Worm (Caenorhabditis elegans) whole organism, L1 larva: ENCODE results near the gene cid-1.

Experiments used
- C04F5.9 ChIP-seq: sonication (generic microtip); optimal IDR thresholded peaks from 2 replicates; lab custom pipeline; 2016; ENCODE audit warnings: missing genetic modification characterization, missing compliant biosample characterization
- C34B4.2 ChIP-seq: sonication (generic microtip); optimal IDR thresholded peaks from 2 replicates; lab custom pipeline; 2017; ENCODE audit warnings: mild to moderate bottlenecking, missing genetic modification characterization, missing compliant biosample characterization
- alr-1 ChIP-seq: fragments of 200-800 bp; sonication (Bioruptor generic); optimal IDR thresholded peaks from 2 replicates; lab custom pipeline; 2018; ENCODE audit warnings: borderline replicate concordance, mild to moderate bottlenecking, missing genetic modification characterization, missing compliant biosample characterization
- ama-1 ChIP-seq: fragments of 150-350 bp; optimal IDR thresholded peaks from 2 replicates; lab custom pipeline; 2014
- blmp-1 ChIP-seq: fragments of 150-350 bp; optimal IDR thresholded peaks from 2 replicates; lab custom pipeline; 2014; ENCODE audit warnings: missing biosample characterization, missing genetic modification characterization
- ceh-63 ChIP-seq: fragments of 200-800 bp; sonication (Bioruptor generic); optimal IDR thresholded peaks from 2 replicates; lab custom pipeline; 2018; ENCODE audit warnings: mild to moderate bottlenecking, missing genetic modification characterization, missing compliant biosample characterization
- ceh-8 ChIP-seq: fragments of 200-800 bp; sonication (Bioruptor generic); optimal IDR thresholded peaks from 2 replicates; lab custom pipeline; 2018; ENCODE audit warnings: mild to moderate bottlenecking, missing genetic modification characterization, moderate library complexity, missing compliant biosample characterization
- ceh-82 ChIP-seq, 3 experiments: fragments of 150-350 bp in 1 of 3; sonication (generic microtip) in 2 of 3; optimal IDR thresholded peaks; 2 replicates each; lab custom pipeline; 2014 to 2017; ENCODE audit warnings: missing biosample characterization in 3 of 3, missing genetic modification characterization in 3 of 3
- dpl-1 ChIP-seq, 3 experiments: fragments of 150-350 bp in 2 of 3; sonication (generic microtip) in 1 of 3; optimal IDR thresholded peaks; 2 replicates each; lab custom pipeline; 2014 to 2017; ENCODE audit warnings: missing biosample characterization in 3 of 3, missing genetic modification characterization in 3 of 3, missing genetic modification reagents in 3 of 3
- dsc-1 ChIP-seq: sonication (generic microtip); optimal IDR thresholded peaks from 2 replicates; lab custom pipeline; 2016; ENCODE audit warnings: mild to moderate bottlenecking, missing genetic modification characterization, missing compliant biosample characterization
- efl-1 ChIP-seq, 4 experiments: fragments of 150-350 bp; optimal IDR thresholded peaks in 3 of 4; peaks in 1 of 4; 1 replicate in 1 of 4; 2 replicates in 3 of 4; lab custom pipeline; 2014; ENCODE audit warnings: missing biosample characterization in 2 of 4, missing genetic modification characterization in 2 of 4, missing genetic modification reagents in 2 of 4
- efl-3 ChIP-seq: fragments of 200-800 bp; sonication (Bioruptor generic); optimal IDR thresholded peaks from 2 replicates; lab custom pipeline; 2018; ENCODE audit warnings: mild to moderate bottlenecking, missing genetic modification characterization, missing compliant biosample characterization
- egl-13 ChIP-seq: sonication (generic microtip); optimal IDR thresholded peaks from 2 replicates; lab custom pipeline; 2016; ENCODE audit warnings: missing genotype, missing genetic modification reagents, missing genetic modification characterization, missing compliant biosample characterization
- egl-27 ChIP-seq, 2 experiments: fragments of 150-350 bp in 1 of 2; sonication (generic microtip); optimal IDR thresholded peaks; 3 replicates each; lab custom pipeline; 2017 to 2018; ENCODE audit warnings: missing biosample characterization in 2 of 2, missing genetic modification characterization in 2 of 2, missing genetic modification reagents in 2 of 2
- elt-2 ChIP-seq: sonication (generic microtip); optimal IDR thresholded peaks from 2 replicates; lab custom pipeline; 2016; ENCODE audit warnings: missing genetic modification characterization, mild to moderate bottlenecking, inconsistent platforms, missing compliant biosample characterization, missing genetic modification reagents
- fkh-10 ChIP-seq: sonication (generic microtip); optimal IDR thresholded peaks from 2 replicates; lab custom pipeline; 2017; ENCODE audit warnings: missing biosample characterization, missing genetic modification reagents, missing genetic modification characterization
- fkh-8 ChIP-seq: sonication (generic microtip); optimal IDR thresholded peaks from 2 replicates; lab custom pipeline; 2016; ENCODE audit warnings: mild to moderate bottlenecking, missing genetic modification characterization, missing compliant biosample characterization
- fos-1 ChIP-seq: fragments of 150-350 bp; optimal IDR thresholded peaks from 2 replicates; lab custom pipeline; 2014; ENCODE audit warnings: missing biosample characterization, missing genetic modification characterization
- grh-1 ChIP-seq: fragments of 200-800 bp; sonication (Bioruptor generic); IDR thresholded peaks from 2 replicates; pipeline ENCODE4 v1.3.6; 2022; ENCODE audit warnings: missing genetic modification reagents, missing genetic modification characterization, missing compliant biosample characterization
- lin-14 ChIP-seq: fragments of 200-800 bp; sonication (Bioruptor generic); optimal IDR thresholded peaks from 2 replicates; lab custom pipeline; 2018; ENCODE audit warnings: mild to moderate bottlenecking, missing genetic modification characterization, moderate library complexity, missing compliant biosample characterization
- lin-39 ChIP-seq: fragments of 150-350 bp; optimal IDR thresholded peaks from 2 replicates; lab custom pipeline; 2014; ENCODE audit warnings: missing biosample characterization, missing genetic modification reagents, missing genetic modification characterization
- mdl-1 ChIP-seq, 2 experiments: fragments of 150-350 bp; optimal IDR thresholded peaks; 2 replicates each; lab custom pipeline; 2014 to 2017; ENCODE audit warnings: missing biosample characterization in 2 of 2, missing genetic modification characterization in 2 of 2, inconsistent platforms in 1 of 2
- nhr-28 ChIP-seq: fragments of 150-350 bp; optimal IDR thresholded peaks from 2 replicates; lab custom pipeline; 2014; ENCODE audit warnings: missing biosample characterization, missing genetic modification characterization
- nhr-90 ChIP-seq: sonication (generic microtip); optimal IDR thresholded peaks from 2 replicates; lab custom pipeline; 2016; ENCODE audit warnings: mild to moderate bottlenecking, missing genetic modification characterization, missing compliant biosample characterization; ENCODE audit not compliant: poor library complexity
- pag-3 ChIP-seq: sonication (generic microtip); optimal IDR thresholded peaks from 2 replicates; lab custom pipeline; 2017; ENCODE audit warnings: missing genetic modification characterization, mild to moderate bottlenecking, missing compliant biosample characterization, antibody characterized with exemption, borderline replicate concordance; ENCODE audit not compliant: insufficient read depth
- pqm-1 ChIP-seq: sonication (generic microtip); optimal IDR thresholded peaks from 3 replicates; lab custom pipeline; 2017; ENCODE audit warnings: missing biosample characterization, missing genetic modification characterization
- rnt-1 ChIP-seq: sonication (generic microtip); optimal IDR thresholded peaks from 2 replicates; lab custom pipeline; 2016; ENCODE audit warnings: mild to moderate bottlenecking, missing genetic modification characterization, moderate library complexity, missing compliant biosample characterization
- snpc-4 ChIP-seq: fragments of 150-350 bp; optimal IDR thresholded peaks from 2 replicates; lab custom pipeline; 2014; ENCODE audit warnings: missing biosample characterization, missing genetic modification characterization
- swsn-7 ChIP-seq: sonication (generic microtip); optimal IDR thresholded peaks from 2 replicates; lab custom pipeline; 2016; ENCODE audit warnings: missing genetic modification characterization, missing compliant biosample characterization
- unc-62 ChIP-seq: fragments of 150-350 bp; optimal IDR thresholded peaks from 2 replicates; lab custom pipeline; 2014; ENCODE audit warnings: missing biosample characterization, missing genetic modification reagents, missing genetic modification characterization
- unc-98 ChIP-seq: fragments of 200-800 bp; sonication (Bioruptor generic); IDR thresholded peaks from 2 replicates; pipeline ENCODE4 v1.3.6; 2022; ENCODE audit warnings: missing genetic modification characterization, missing compliant biosample characterization
- vab-15 ChIP-seq: sonication (generic microtip); optimal IDR thresholded peaks from 2 replicates; lab custom pipeline; 2017; ENCODE audit warnings: missing genotype, mild to moderate bottlenecking, missing genetic modification characterization, missing compliant biosample characterization
- zip-4 ChIP-seq: fragments of 200-800 bp; sonication (Bioruptor generic); optimal IDR thresholded peaks from 2 replicates; lab custom pipeline; 2018; ENCODE audit warnings: mild to moderate bottlenecking, missing genetic modification characterization, moderate library complexity, missing compliant biosample characterization
- ztf-11 ChIP-seq, 2 experiments: sonication (generic microtip); optimal IDR thresholded peaks; 2 replicates each; lab custom pipeline; 2016 to 2017; ENCODE audit warnings: missing genetic modification characterization in 2 of 2, missing biosample characterization in 1 of 2, missing compliant biosample characterization in 1 of 2

Gene cid-1

DNA sequence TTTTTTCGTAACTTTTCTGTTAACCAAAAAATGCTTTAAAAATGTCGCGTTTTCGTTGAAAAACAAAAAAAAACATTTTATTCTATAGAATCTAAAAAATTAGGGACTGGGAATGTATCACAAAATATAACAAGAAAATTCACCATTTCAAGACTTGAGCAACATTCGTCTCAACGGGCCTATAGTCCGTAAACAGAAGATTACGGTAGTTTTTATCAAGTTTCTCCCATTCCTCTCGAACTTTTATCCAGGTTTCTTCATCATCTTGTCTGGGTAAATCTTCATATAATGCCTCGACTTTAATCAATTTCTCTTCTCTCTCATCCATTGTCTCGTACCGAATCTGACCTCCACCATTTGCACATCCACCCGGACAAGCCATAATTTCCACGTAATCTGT, 18.3 kb upstream of the cid-1 start:
- TF ChIP-seq pqm-1 (tag; lab: Kevin White, UChicago) (no peak), grh-1 (no peak), C34B4.2 (tag; lab: Kevin White, UChicago) (no peak), alr-1 (no peak), unc-98 (GFP tag; lab: Robert Waterston, UW) (no peak), egl-27 (tag; optimal IDR thresholded peaks at IDR 0.05; lab: Kevin White, UChicago) (no peak), ceh-82 (tag; optimal IDR thresholded peaks at IDR 0.05; lab: Kevin White, UChicago) (no peak), efl-1 (optimal IDR thresholded peaks at IDR 0.05; lab: Kevin White, UChicago) (no peak), efl-1 (GFP tag; optimal IDR thresholded peaks at IDR 0.05 in 1 of 2; lab: Kevin White, UChicago) (no peak), elt-2 (no peak)

DNA sequence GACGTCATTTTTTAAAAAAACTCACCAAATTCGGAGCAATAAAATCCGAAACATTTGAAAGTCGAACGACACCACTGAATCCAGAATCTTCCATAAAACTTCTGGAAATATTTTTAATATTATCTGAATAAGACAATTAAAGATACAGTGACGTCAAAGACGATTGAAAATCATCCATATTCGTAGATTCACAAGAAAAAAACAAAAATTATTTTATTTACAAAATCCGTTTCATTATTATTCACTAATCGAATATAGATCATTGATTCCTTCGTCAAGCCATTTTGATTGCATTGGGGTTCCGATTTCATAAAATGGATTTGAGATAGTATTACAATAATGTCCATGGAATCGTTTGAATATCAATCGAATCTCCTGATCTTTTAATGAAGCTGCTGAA, 15.0 kb upstream of the cid-1 start, which contains the start of gene oxy-4:
oxy-4 (minus strand) TSS at position 101 of the 400 bp plus-strand sequence.
- TF ChIP-seq mdl-1 (tag; optimal IDR thresholded peaks at IDR 0.05; lab: Kevin White, UChicago) (no peak), lin-39 (no peak), fkh-10 (GFP tag; lab: Kevin White, UChicago) (no peak), zip-4 (GFP tag; lab: Kevin White, UChicago) (no peak), egl-13 (tag; lab: Kevin White, UChicago) (no peak), swsn-7 (tag; lab: Kevin White, UChicago) (no peak), ceh-8 (GFP tag; lab: Kevin White, UChicago) (no peak), elt-2 (no peak), pag-3 (tag; lab: Kevin White, UChicago) (no peak), fos-1 (tag; lab: Kevin White, UChicago) (no peak)
- TF ChIP-seq, all 84 proteins: peak for 0

DNA sequence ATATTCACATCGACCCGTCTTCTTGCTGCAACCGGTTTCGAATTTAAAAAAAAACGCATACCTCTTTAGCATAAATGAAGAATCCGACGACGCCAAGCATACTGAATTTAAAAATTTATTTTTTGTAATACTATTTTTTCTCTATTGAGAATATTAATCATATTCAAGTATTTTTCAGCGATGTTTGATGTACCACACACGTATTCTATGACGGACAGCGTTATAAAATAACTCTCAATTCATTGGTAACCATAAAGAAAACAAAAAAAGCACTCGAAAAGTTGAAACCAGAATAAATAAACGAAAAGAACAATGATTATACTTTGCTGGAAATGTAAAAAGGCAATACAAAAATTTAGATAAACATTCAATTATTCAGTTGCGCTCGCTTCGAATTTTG, 14.2 kb upstream of the cid-1 start, which contains the start of gene T10F2.5:
T10F2.5 (minus strand) TSS at position 101 of the 400 bp plus-strand sequence.
- TF ChIP-seq blmp-1 (no peak), unc-62 (GFP tag; lab: Kevin White, UChicago) (no peak), C34B4.2 (tag; lab: Kevin White, UChicago) (no peak), rnt-1 (no peak)

DNA sequence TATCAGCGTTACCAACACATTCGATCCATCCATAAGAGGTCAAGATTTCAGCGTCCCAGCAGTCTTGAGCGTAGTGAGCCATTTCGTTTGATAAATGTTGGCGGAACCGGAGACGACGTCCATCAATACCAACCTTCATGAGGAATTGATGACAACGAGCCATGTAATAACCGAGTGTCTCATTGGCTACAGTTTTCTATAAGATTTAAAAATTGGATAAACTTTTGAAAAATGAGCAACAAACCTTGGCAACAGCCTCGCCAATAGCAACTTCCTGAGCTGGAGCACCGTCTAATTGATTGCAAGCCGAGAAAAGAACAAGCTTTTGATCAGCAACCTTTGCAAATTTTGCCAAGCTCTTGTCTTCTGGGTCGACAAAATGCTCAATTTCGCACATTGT, 12.9 kb upstream of the cid-1 start:
- TF ChIP-seq C04F5.9 (tag; lab: Kevin White, UChicago), result no peak
- TF ChIP-seq ama-1 (lab: Kevin White, UChicago), result no peak
- TF ChIP-seq nhr-90, result no peak
- no peak for TF ChIP-seq nhr-28 (tag; lab: Kevin White, UChicago)
- TF ChIP-seq dsc-1 (tag; lab: Kevin White, UChicago), result no peak
- TF ChIP-seq fkh-8 (tag; lab: Kevin White, UChicago), result no peak
- TF ChIP-seq ceh-82 (tag; optimal IDR thresholded peaks at IDR 0.05; lab: Kevin White, UChicago), result no peak
- TF ChIP-seq ceh-63 (GFP tag; lab: Kevin White, UChicago), result no peak
- TF ChIP-seq vab-15, result no peak
- TF ChIP-seq unc-62 (GFP tag; lab: Kevin White, UChicago), result no peak
- TF ChIP-seq lin-14 (GFP tag; lab: Kevin White, UChicago), result no peak
- TF ChIP-seq efl-3 (GFP tag; lab: Kevin White, UChicago), result no peak
- TF ChIP-seq snpc-4 (tag; lab: Kevin White, UChicago), result no peak
- TF ChIP-seq pqm-1 (tag; lab: Kevin White, UChicago), result no peak
- no peak for TF ChIP-seq dpl-1 (GFP tag; optimal IDR thresholded peaks at IDR 0.05; lab: Kevin White, UChicago)
- TF ChIP-seq ztf-11 (tag; optimal IDR thresholded peaks at IDR 0.05; lab: Kevin White, UChicago), result no peak
